Fruit fly (Drosophila melanogaster): ENCODE measurements around the gene CG15221.

Gene CG15221

DNA sequence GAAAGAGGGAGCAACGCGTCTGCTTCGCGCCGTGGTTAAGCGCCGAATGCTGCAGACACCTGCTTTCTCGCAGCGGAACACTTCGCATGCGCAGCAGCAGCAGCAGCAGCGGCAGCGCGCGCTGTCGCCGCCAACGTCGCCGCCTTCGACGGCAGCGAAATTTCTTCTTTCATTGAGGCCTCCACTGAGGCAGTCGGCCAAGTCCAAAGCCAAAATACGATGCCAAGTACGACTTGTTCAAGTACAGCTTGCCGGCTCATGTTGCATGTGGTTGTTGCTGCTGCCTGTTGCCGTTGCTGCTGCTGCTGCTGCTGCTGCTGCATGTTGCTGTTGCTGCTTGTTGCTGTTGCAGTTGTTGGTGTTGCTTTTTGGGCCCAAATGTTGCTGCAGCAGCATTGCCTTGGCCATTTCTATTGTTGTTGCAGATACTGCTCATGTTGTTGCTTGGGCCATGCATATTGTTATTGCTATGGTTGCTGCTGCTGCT is 54.7 kb downstream of the CG15221 start, which contains the start of gene dy:
TSS of gene dy (minus strand) at position 51 of the 487 bp plus-strand sequence.
- TF ChIP-seq Myc (optimal IDR thresholded peaks at IDR 0.05) (no peak), ttk (optimal IDR thresholded peaks at IDR 0.05) (no peak), Sin3A (optimal IDR thresholded peaks at IDR 0.05) (no peak), insv (optimal IDR thresholded peaks at IDR 0.05) (no peak), psq (optimal IDR thresholded peaks at IDR 0.05) (no peak)

DNA sequence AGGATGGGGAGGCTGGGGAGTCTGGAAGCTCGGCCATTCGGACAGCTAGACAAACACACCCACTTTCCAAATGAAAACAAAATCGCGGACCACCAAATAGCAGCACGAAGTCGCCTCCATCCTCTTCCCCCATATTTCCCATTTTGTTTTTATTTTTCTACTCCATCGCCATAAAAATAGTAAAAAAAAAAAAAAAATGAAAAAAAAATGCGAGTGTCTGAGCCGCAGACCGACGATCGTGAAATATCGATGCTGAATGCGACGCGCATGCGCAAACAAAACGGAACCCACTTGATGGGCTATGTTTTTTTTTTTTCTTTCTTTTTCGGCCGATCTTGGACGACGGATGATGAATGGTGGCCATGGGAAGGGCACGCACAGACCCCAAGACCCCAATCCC is 61.0 kb downstream of the CG15221 start:
- TF ChIP-seq psq (optimal IDR thresholded peaks at IDR 0.05) (no peak), ttk (optimal IDR thresholded peaks at IDR 0.05) (no peak), Myc (optimal IDR thresholded peaks at IDR 0.05) (no peak)

Data from Kc167 (cell line).